Worm (Caenorhabditis elegans): ENCODE data around the gene Y44A6B.3.

Y44A6B.3 gene

ce11 chrV:20654350-20654749, 16.1 kb upstream of the Y44A6B.3 start, which contains the start of gene mnr-1:
Gene mnr-1 (plus strand): TSS chrV:20654650.
- TF ChIP-seq lsy-2 (tag; optimal IDR thresholded peaks at IDR 0.05) (no peak), hlh-4 (tag; optimal IDR thresholded peaks at IDR 0.05) (no peak), sptf-1 (tag; optimal IDR thresholded peaks at IDR 0.05) (no peak), sox-4 (tag; optimal IDR thresholded peaks at IDR 0.05) (no peak), lin-13 (GFP tag; optimal IDR thresholded peaks at IDR 0.05) (no peak), Y116A8C.19 (tag; optimal IDR thresholded peaks at IDR 0.05; ENCODE audit: borderline replicate concordance) (no peak), fos-1 (tag; optimal IDR thresholded peaks at IDR 0.05) (no peak), skn-1 (tag; optimal IDR thresholded peaks at IDR 0.05) (no peak), nhr-28 (tag; optimal IDR thresholded peaks at IDR 0.05) (no peak), efl-3 (GFP tag; optimal IDR thresholded peaks at IDR 0.05) (no peak), unc-30 (tag; optimal IDR thresholded peaks at IDR 0.05) (no peak), nhr-84 (tag; optimal IDR thresholded peaks at IDR 0.05) (no peak), lin-39 (tag; optimal IDR thresholded peaks at IDR 0.05) (no peak), nhr-11 (tag; optimal IDR thresholded peaks at IDR 0.05) (no peak), lin-15B (tag; optimal IDR thresholded peaks at IDR 0.05) (no peak), blmp-1 (tag; optimal IDR thresholded peaks at IDR 0.05) (no peak), pax-3 (tag; optimal IDR thresholded peaks at IDR 0.05) (no peak)

ce11 chrV:20651923-20652322, 13.7 kb upstream of the Y44A6B.3 start:
- peak; percentile 32 for TF ChIP-seq fkh-10 (GFP tag; optimal IDR thresholded peaks at IDR 0.05)
- TF ChIP-seq lin-14 (GFP tag; optimal IDR thresholded peaks at IDR 0.05) = no peak

ce11 chrV:20648868-20649267, 10.6 kb upstream of the Y44A6B.3 start:
- no peak for TF ChIP-seq Y116A8C.19 (tag; optimal IDR thresholded peaks at IDR 0.05; ENCODE audit: borderline replicate concordance)
- peak in 1 of 6 experiments; percentile 30 for TF ChIP-seq elt-3 (tag; optimal IDR thresholded peaks at IDR 0.05)
- peak; percentile 23 for TF ChIP-seq blmp-1 (tag; optimal IDR thresholded peaks at IDR 0.05)
- TF ChIP-seq lin-14 (GFP tag; optimal IDR thresholded peaks at IDR 0.05) = peak; percentile 31

- TF ChIP-seq mab-9 (GFP tag; IDR thresholded peaks at IDR 0.05) (0 out of 2 replicates have a peak, but pooled peaks have one; percentile 10), unc-130 (tag; optimal IDR thresholded peaks at IDR 0.05) (no peak), tlp-1 (tag; optimal IDR thresholded peaks at IDR 0.05) (no peak), vab-15 (tag; optimal IDR thresholded peaks at IDR 0.05) (no peak), Y116A8C.19 (tag; optimal IDR thresholded peaks at IDR 0.05; ENCODE audit: borderline replicate concordance) (no peak), ama-1 (optimal IDR thresholded peaks at IDR 0.05) (no peak)
These were observed 7.2 kb upstream of the Y44A6B.3 start for ce11 chrV:20645479-20645878.

- TF ChIP-seq snpc-4 (tag; optimal IDR thresholded peaks at IDR 0.05) = no peak
- TF ChIP-seq lin-15B (tag; optimal IDR thresholded peaks at IDR 0.05) = no peak
- TF ChIP-seq swsn-7 (tag; optimal IDR thresholded peaks at IDR 0.05) = no peak
- no peak for TF ChIP-seq aly-2 (tag; optimal IDR thresholded peaks at IDR 0.05)
- no peak for TF ChIP-seq ztf-4 (tag; optimal IDR thresholded peaks at IDR 0.05)
- peak; percentile 7 for TF ChIP-seq fkh-8 (tag; optimal IDR thresholded peaks at IDR 0.05)
- TF ChIP-seq ceh-63 (GFP tag; optimal IDR thresholded peaks at IDR 0.05) = no peak
- no peak for TF ChIP-seq ceh-82 (tag; optimal IDR thresholded peaks at IDR 0.05)
- TF ChIP-seq fkh-4 (tag; optimal IDR thresholded peaks at IDR 0.05; ENCODE audit: borderline replicate concordance) = no peak
- TF ChIP-seq unc-62 (GFP tag; optimal IDR thresholded peaks at IDR 0.05) = no peak
- TF ChIP-seq nhr-28 (tag; optimal IDR thresholded peaks at IDR 0.05) = no peak
- TF ChIP-seq hlh-4 (tag; optimal IDR thresholded peaks at IDR 0.05) = peak; percentile 60
These were observed 3.7 kb upstream of the Y44A6B.3 start, which contains the start of gene srxa-15 for ce11 chrV:20641896-20642295. Gene srxa-15 (plus strand): TSS chrV:20642196.

- TF ChIP-seq sptf-1 (tag; optimal IDR thresholded peaks at IDR 0.05) = no peak
These were observed 1.1 kb upstream of the Y44A6B.3 start, which contains the start of gene srxa-14 for ce11 chrV:20639294-20639693. Gene srxa-14 (plus strand): TSS chrV:20639594.

Measured in whole organism, L1 larva.